Worm (Caenorhabditis elegans) whole organism, late embryonic: ENCODE results near the gene F09C6.3.

ENCODE experiments used
- T23F11.4 ChIP-seq: fragments of 200-800 bp; sonication (Bioruptor generic); optimal IDR thresholded peaks from 2 replicates; lab custom pipeline; 2018; ENCODE audit warnings: mild to moderate bottlenecking, missing genetic modification characterization, missing compliant biosample characterization
- ceh-30 ChIP-seq: fragments of 150-350 bp; optimal IDR thresholded peaks from 2 replicates; lab custom pipeline; 2014; ENCODE audit warnings: missing biosample characterization, missing genetic modification characterization
- dve-1 ChIP-seq: sonication (generic microtip); optimal IDR thresholded peaks from 2 replicates; lab custom pipeline; 2017; ENCODE audit warnings: antibody characterized with exemption, mild to moderate bottlenecking, missing genetic modification characterization, missing compliant biosample characterization

- TF ChIP-seq ceh-30 (tag; lab: Kevin White, UChicago): no peak
- TF ChIP-seq dve-1 (tag; lab: Kevin White, UChicago): no peak
- no peak for TF ChIP-seq T23F11.4 (GFP tag; lab: Kevin White, UChicago)
Measured at ce11 chrV:16836100-16836499, 43.9 kb downstream of the F09C6.3 start.
